Worm (Caenorhabditis elegans) whole organism, young adult: ENCODE data around the gene hlh-10.

Experiments used
- Y53G8AR.9 ChIP-seq: fragments of 200-800 bp; sonication (Bioruptor generic); conservative IDR thresholded peaks from 2 replicates; pipeline ENCODE4 v1.3.6; 2022; ENCODE audit warnings: missing genetic modification reagents, missing genetic modification characterization, missing compliant biosample characterization
- nfya-1 ChIP-seq: sonication (generic microtip); optimal IDR thresholded peaks from 2 replicates; lab custom pipeline; 2017; ENCODE audit warnings: antibody characterized with exemption, missing compliant biosample characterization, missing genetic modification characterization, borderline replicate concordance; ENCODE audit not compliant: insufficient read depth

ce11 chrV:9271835-9272234 lies 10.2 kb downstream of the hlh-10 start:
- TF ChIP-seq Y53G8AR.9 (GFP tag; lab: Robert Waterston, UW): no peak
- TF ChIP-seq nfya-1 (tag; lab: Kevin White, UChicago): no peak
